Worm (Caenorhabditis elegans): ENCODE results near the gene K09A9.8.

- no peak for TF ChIP-seq sma-9 (GFP tag; optimal IDR thresholded peaks at IDR 0.05)
- TF ChIP-seq sma-9 (tag; optimal IDR thresholded peaks at IDR 0.05): no peak
- TF ChIP-seq lin-39 (tag; optimal IDR thresholded peaks at IDR 0.05): no peak
- no peak for TF ChIP-seq snpc-4 (tag; optimal IDR thresholded peaks at IDR 0.05)
These were observed 3.6 kb downstream of the K09A9.8 start for ce11 chrX:15593366-15593765.

Data from whole organism, L2 larva.